Worm (Caenorhabditis elegans) whole organism, midembryonic: ENCODE measurements around the gene C31G12.1.

Source experiments
- flt-1 ChIP-seq: fragments of 200-800 bp; sonication (Bioruptor generic); IDR thresholded peaks from 2 replicates; pipeline ENCODE4 v1.3.6; 2022; ENCODE audit warnings: missing genetic modification characterization, missing compliant biosample characterization
- klf-2 ChIP-seq: fragments of 200-800 bp; sonication (Bioruptor generic); conservative IDR thresholded peaks from 2 replicates; pipeline ENCODE4 v1.3.6; 2022; ENCODE audit warnings: missing genetic modification reagents, missing genetic modification characterization, missing compliant biosample characterization
- ztf-23 ChIP-seq: fragments of 200-800 bp; sonication (Bioruptor generic); IDR thresholded peaks from 2 replicates; pipeline ENCODE4 v1.3.6; 2022; ENCODE audit warnings: missing genetic modification reagents, missing genetic modification characterization, missing compliant biosample characterization

DNA sequence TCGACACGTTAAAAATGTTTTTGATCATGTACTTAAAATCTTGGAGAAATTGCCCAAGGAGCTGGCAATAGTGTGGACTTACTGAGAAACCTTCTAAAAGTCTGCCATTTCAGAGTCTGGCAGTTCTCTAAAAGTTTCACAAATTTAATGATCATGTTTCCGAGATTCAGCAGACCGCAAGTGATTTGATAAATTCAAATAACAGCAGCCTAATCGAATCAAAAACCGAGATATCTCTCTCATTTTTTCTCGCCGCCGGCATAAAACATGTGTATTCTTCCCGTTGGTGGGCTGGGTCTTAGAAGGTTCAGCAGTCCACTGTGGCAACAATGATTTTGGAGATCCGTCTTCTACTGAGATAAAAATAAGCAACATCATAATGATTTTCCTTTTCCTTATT, 9.4 kb downstream of the C31G12.1 start, which contains the start of gene clec-246:
- TF ChIP-seq flt-1 (GFP tag; lab: Robert Waterston, UW) (no peak), klf-2 (no peak), ztf-23 (no peak)
